Fruit fly (Drosophila melanogaster) whole organism, embryonic: ENCODE measurements around the gene CG13842.

Experiments
- Awh ChIP-seq: fragments of 200-800 bp; sonication (Bioruptor generic); IDR thresholded peaks from 2 replicates; pipeline ENCODE4, ENCODE4 v1.3.6; 2022; ENCODE audit warnings: missing biosample characterization, missing genetic modification characterization
- CG10147 ChIP-seq: fragments of 200-800 bp; sonication (Bioruptor generic); optimal IDR thresholded peaks from 2 replicates; lab custom pipeline; 2019; ENCODE audit warnings: missing biosample characterization, mild to moderate bottlenecking, missing genetic modification characterization, moderate library complexity
- CG10979 ChIP-seq: fragments of 200-800 bp; sonication (Bioruptor generic); optimal IDR thresholded peaks from 2 replicates; lab custom pipeline; 2018; ENCODE audit warnings: missing biosample characterization, mild to moderate bottlenecking, missing genetic modification characterization, moderate library complexity
- CG11093 ChIP-seq: fragments of 200-800 bp; sonication (Bioruptor generic); IDR thresholded peaks from 3 replicates; pipeline ENCODE4 v1.3.6; 2022; ENCODE audit warnings: missing biosample characterization, missing genetic modification characterization
- CG12219 ChIP-seq: fragments of 200-800 bp; sonication (Bioruptor generic); optimal IDR thresholded peaks from 3 replicates; lab custom pipeline; 2018; ENCODE audit warnings: missing biosample characterization, mild to moderate bottlenecking, missing genetic modification characterization
- CG12236 ChIP-seq: fragments of 200-800 bp; sonication (Bioruptor generic); optimal IDR thresholded peaks from 2 replicates; lab custom pipeline; 2016; ENCODE audit warnings: missing biosample characterization, missing genetic modification characterization
- CG12769 ChIP-seq: fragments of 200-800 bp; sonication (Bioruptor generic); optimal IDR thresholded peaks from 2 replicates; lab custom pipeline; 2019; ENCODE audit warnings: missing biosample characterization, mild to moderate bottlenecking, missing genetic modification characterization, moderate library complexity
- CG15696 ChIP-seq: fragments of 200-800 bp; sonication (Bioruptor generic); optimal IDR thresholded peaks from 2 replicates; lab custom pipeline; 2019; ENCODE audit warnings: missing biosample characterization, mild to moderate bottlenecking, missing genetic modification characterization, moderate library complexity
- CG1647 ChIP-seq: fragments of 200-800 bp; sonication (Bioruptor generic); optimal IDR thresholded peaks from 3 replicates; lab custom pipeline; 2016; ENCODE audit warnings: missing biosample characterization, missing genetic modification characterization
- CG17802 ChIP-seq: fragments of 200-800 bp; sonication (Bioruptor generic); optimal IDR thresholded peaks from 2 replicates; lab custom pipeline; 2018; ENCODE audit warnings: missing biosample characterization, mild to moderate bottlenecking, missing genetic modification characterization, moderate library complexity
- CG18011 ChIP-seq: fragments of 200-800 bp; sonication (Bioruptor generic); optimal IDR thresholded peaks from 2 replicates; lab custom pipeline; 2017; ENCODE audit warnings: missing biosample characterization, missing genetic modification characterization, mild to moderate bottlenecking, moderate library complexity, missing genotype
- CG18262 ChIP-seq: fragments of 200-800 bp; optimal IDR thresholded peaks from 3 replicates; lab custom pipeline; 2019; ENCODE audit warnings: missing biosample characterization, mild to moderate bottlenecking, missing genetic modification characterization, moderate library complexity
- CG3726 ChIP-seq: fragments of 200-800 bp; sonication (Bioruptor generic); IDR thresholded peaks from 3 replicates; pipeline ENCODE4, ENCODE4 v1.3.6; 2022; ENCODE audit warnings: missing biosample characterization, missing genetic modification characterization
- CG5245 ChIP-seq: fragments of 200-800 bp; sonication (Bioruptor generic); optimal IDR thresholded peaks from 3 replicates; lab custom pipeline; 2016; ENCODE audit warnings: missing biosample characterization, missing genetic modification characterization
- CG6654 ChIP-seq: fragments of 200-800 bp; sonication (Bioruptor generic); optimal IDR thresholded peaks from 2 replicates; lab custom pipeline; 2017; ENCODE audit warnings: missing biosample characterization, mild to moderate bottlenecking, missing genetic modification characterization
- CG7271 ChIP-seq: fragments of 200-800 bp; sonication (Bioruptor generic); optimal IDR thresholded peaks from 2 replicates; lab custom pipeline; 2018; ENCODE audit warnings: missing biosample characterization, mild to moderate bottlenecking, missing genetic modification characterization, moderate library complexity
- CG7839 ChIP-seq: fragments of 200-800 bp; sonication (Bioruptor generic); optimal IDR thresholded peaks from 3 replicates; lab custom pipeline; 2018; ENCODE audit warnings: missing biosample characterization, mild to moderate bottlenecking, missing genetic modification characterization, moderate library complexity
- CG7963 ChIP-seq: fragments of 200-800 bp; sonication (Bioruptor generic); IDR thresholded peaks from 3 replicates; pipeline ENCODE4 v1.3.6; 2022; ENCODE audit warnings: missing biosample characterization, missing genetic modification characterization; ENCODE audit not compliant: partially characterized antibody
- CoRest ChIP-seq: fragments of 200-800 bp; sonication (Bioruptor generic); optimal IDR thresholded peaks from 3 replicates; lab custom pipeline; 2018; ENCODE audit warnings: missing biosample characterization, mild to moderate bottlenecking, missing genetic modification characterization, moderate library complexity
- D19B ChIP-seq: fragments of 200-800 bp; sonication (Bioruptor generic); optimal IDR thresholded peaks from 2 replicates; lab custom pipeline; 2017; ENCODE audit warnings: missing biosample characterization, mild to moderate bottlenecking, missing genetic modification characterization
- Doc3 ChIP-seq: fragments of 200-800 bp; sonication (Bioruptor generic); IDR thresholded peaks from 3 replicates; pipeline ENCODE4 v1.3.6; 2022; ENCODE audit warnings: missing biosample characterization, missing genetic modification characterization; ENCODE audit not compliant: partially characterized antibody
- Dref ChIP-seq: fragments of 200-800 bp; sonication (Bioruptor generic); IDR thresholded peaks from 2 replicates; pipeline ENCODE4 v1.3.6; 2022; ENCODE audit warnings: missing biosample characterization, missing genetic modification characterization
- Eip74EF ChIP-seq, 2 experiments: fragments of 200-800 bp in 1 of 2; fragments of >200 bp in 1 of 2; sonication (Bioruptor generic) in 1 of 2; optimal IDR thresholded peaks; 2 replicates each; lab custom pipeline; 2017 to 2019; ENCODE audit warnings: missing biosample characterization in 2 of 2, missing genetic modification characterization in 2 of 2, mild to moderate bottlenecking in 1 of 2, moderate library complexity in 1 of 2
- Fer1 ChIP-seq: fragments of 200-800 bp; sonication (Bioruptor generic); optimal IDR thresholded peaks from 2 replicates; lab custom pipeline; 2017; ENCODE audit warnings: missing biosample characterization, mild to moderate bottlenecking, missing genetic modification characterization
- HHEX ChIP-seq: fragments of 200-800 bp; sonication (Bioruptor generic); optimal IDR thresholded peaks from 3 replicates; lab custom pipeline; 2017; ENCODE audit warnings: missing biosample characterization, mild to moderate bottlenecking, missing genetic modification characterization, missing genetic modification reagents
- Hr39 ChIP-seq: fragments of >200 bp; optimal IDR thresholded peaks from 2 replicates; lab custom pipeline; 2017
- Max ChIP-seq: fragments of 200-800 bp; sonication (Bioruptor generic); optimal IDR thresholded peaks from 2 replicates; lab custom pipeline; 2016; ENCODE audit warnings: missing biosample characterization, mild to moderate bottlenecking, missing genetic modification characterization
- Side ChIP-seq: fragments of 200-800 bp; sonication (Bioruptor generic); optimal IDR thresholded peaks from 2 replicates; lab custom pipeline; 2016; ENCODE audit warnings: missing biosample characterization, missing genetic modification characterization
- Stat92E ChIP-seq, 3 experiments: fragments of >200 bp in 2 of 3; fragments of 200-800 bp in 1 of 3; sonication (Bioruptor generic) in 1 of 3; optimal IDR thresholded peaks; 2 replicates each; lab custom pipeline; 2017 to 2019; ENCODE audit warnings: missing biosample characterization in 3 of 3, missing genetic modification characterization in 3 of 3, mild to moderate bottlenecking in 1 of 3, moderate library complexity in 1 of 3
- Xrp1 ChIP-seq: fragments of 200-800 bp; sonication (Bioruptor generic); IDR thresholded peaks from 2 replicates; pipeline ENCODE4 v1.3.6; 2022; ENCODE audit warnings: missing biosample characterization, missing genetic modification characterization
- YL-1 ChIP-seq: fragments of 200-800 bp; sonication (Bioruptor generic); optimal IDR thresholded peaks from 3 replicates; lab custom pipeline; 2017; ENCODE audit warnings: missing biosample characterization, mild to moderate bottlenecking, missing genetic modification characterization
- ab ChIP-seq: fragments of 200-800 bp; sonication (Bioruptor generic); optimal IDR thresholded peaks from 2 replicates; lab custom pipeline; 2016; ENCODE audit warnings: missing biosample characterization, missing genetic modification characterization
- abd-A ChIP-seq: fragments of 200-800 bp; sonication (Bioruptor generic); optimal IDR thresholded peaks from 3 replicates; lab custom pipeline; 2019; ENCODE audit warnings: missing biosample characterization, mild to moderate bottlenecking, missing genetic modification characterization, moderate library complexity
- al ChIP-seq: fragments of 200-800 bp; sonication (Bioruptor generic); IDR thresholded peaks from 2 replicates; pipeline ENCODE4 v1.3.6; 2022; ENCODE audit warnings: missing biosample characterization, missing genetic modification characterization
- ara ChIP-seq: fragments of 200-800 bp; sonication (Bioruptor generic); IDR thresholded peaks from 2 replicates; pipeline ENCODE4 v1.3.6; 2022; ENCODE audit warnings: missing biosample characterization, missing genetic modification characterization
- ase ChIP-seq: fragments of 200-800 bp; sonication (Bioruptor generic); IDR thresholded peaks from 3 replicates; pipeline ENCODE4 v1.3.6; 2022; ENCODE audit warnings: missing biosample characterization, missing genetic modification characterization
- az2 ChIP-seq: fragments of 200-800 bp; sonication (Bioruptor generic); optimal IDR thresholded peaks from 3 replicates; lab custom pipeline; 2016; ENCODE audit warnings: missing biosample characterization, missing genetic modification characterization
- cad ChIP-seq: fragments of >200 bp; optimal IDR thresholded peaks from 2 replicates; lab custom pipeline; 2017; ENCODE audit warnings: missing biosample characterization, missing genetic modification characterization
- chn ChIP-seq: fragments of 200-800 bp; sonication (Bioruptor generic); optimal IDR thresholded peaks from 2 replicates; lab custom pipeline; 2016; ENCODE audit warnings: missing biosample characterization, missing genetic modification characterization
- cwo ChIP-seq: fragments of 200-800 bp; sonication (Bioruptor generic); optimal IDR thresholded peaks from 3 replicates; lab custom pipeline; 2017; ENCODE audit warnings: missing biosample characterization, missing genetic modification characterization, mild to moderate bottlenecking, moderate library complexity, missing genetic modification reagents
- hth ChIP-seq: fragments of >200 bp; optimal IDR thresholded peaks from 2 replicates; lab custom pipeline; 2017; ENCODE audit warnings: inconsistent platforms
- klu ChIP-seq: fragments of 200-800 bp; sonication (Bioruptor generic); IDR thresholded peaks from 2 replicates; pipeline ENCODE4 v1.3.6; 2022; ENCODE audit warnings: missing biosample characterization, missing genetic modification characterization
- pan ChIP-seq, 4 experiments: fragments of >200 bp in 3 of 4; fragments of 200-800 bp in 1 of 4; sonication (Bioruptor generic) in 1 of 4; optimal IDR thresholded peaks in 3 of 4; IDR thresholded peaks in 1 of 4; 2 replicates each; pipeline versions ENCODE4 v1.3.6 to Lab custom; 2017 to 2022; ENCODE audit warnings: missing biosample characterization in 2 of 4, missing genetic modification characterization in 2 of 4, mixed read lengths in 1 of 4
- pfk ChIP-seq: fragments of 200-800 bp; sonication (Bioruptor generic); optimal IDR thresholded peaks from 2 replicates; lab custom pipeline; 2018; ENCODE audit warnings: missing biosample characterization, mild to moderate bottlenecking, missing genetic modification characterization, moderate library complexity
- pho ChIP-seq: fragments of 200-800 bp; sonication (Bioruptor generic); optimal IDR thresholded peaks from 2 replicates; lab custom pipeline; 2016; ENCODE audit warnings: missing biosample characterization, missing genetic modification characterization
- rib ChIP-seq: fragments of 200-800 bp; sonication (Bioruptor generic); IDR thresholded peaks from 2 replicates; pipeline ENCODE4 v1.3.6; 2022; ENCODE audit warnings: missing biosample characterization, missing genetic modification characterization
- unc-4 ChIP-seq: fragments of 200-800 bp; sonication (Bioruptor generic); IDR thresholded peaks from 2 replicates; pipeline ENCODE4 v1.3.6; 2022; ENCODE audit warnings: missing biosample characterization, missing genetic modification characterization; ENCODE audit not compliant: partially characterized antibody
- wdn ChIP-seq: fragments of 200-800 bp; sonication (Bioruptor generic); IDR thresholded peaks from 2 replicates; pipeline ENCODE4 v1.3.6; 2022; ENCODE audit warnings: missing biosample characterization, missing genetic modification characterization

CG13842 gene

DNA sequence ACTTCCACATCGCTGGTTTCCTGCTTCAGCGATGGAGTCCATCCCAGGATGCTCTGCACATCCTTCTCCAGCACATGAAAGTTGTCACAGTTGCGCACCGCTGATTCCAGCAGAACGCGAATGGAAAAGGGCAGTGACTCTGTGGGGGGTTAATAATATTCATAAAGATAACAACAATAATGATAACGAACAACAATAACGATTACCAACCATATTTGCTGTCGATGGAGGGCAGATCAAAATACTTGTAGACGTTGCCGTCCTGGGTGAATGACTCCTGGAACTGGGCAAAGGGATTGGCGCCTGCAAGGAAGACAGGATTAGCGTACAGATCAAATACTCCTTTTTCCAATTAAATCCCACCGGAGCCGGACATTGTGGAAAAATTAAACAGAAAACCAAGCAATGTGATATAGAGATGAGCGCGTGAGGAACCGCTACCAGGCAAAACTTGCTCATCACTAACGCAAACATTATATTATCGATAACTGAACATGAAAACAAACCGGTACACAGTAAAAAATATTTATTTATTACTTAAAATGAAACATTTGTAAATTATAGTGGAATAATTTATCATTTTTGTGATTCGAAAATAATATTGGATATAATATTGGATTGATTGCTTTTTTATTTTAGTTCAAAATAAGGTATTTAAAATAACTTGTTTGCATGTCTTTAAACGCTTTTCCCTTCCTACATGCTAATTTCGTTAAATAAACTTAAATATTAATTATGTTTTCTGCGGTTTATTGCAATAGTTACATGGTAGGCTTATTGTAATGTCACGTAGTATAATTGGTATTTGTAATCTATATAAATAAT is 17.3 kb upstream of the CG13842 start, which contains the start of gene Irp-1A (continued):
- TF ChIP-seq CG15696 (tag; lab: Kevin White, UChicago) = peak; percentile 60
- no peak for TF ChIP-seq cad (GFP tag; lab: Kevin White, UChicago)
- TF ChIP-seq hth (lab: Kevin White, UChicago) = no peak
- no peak for TF ChIP-seq CG12769 (tag; lab: Kevin White, UChicago)
- peak; percentile 83 for TF ChIP-seq CoRest (tag; lab: Kevin White, UChicago)
- TF ChIP-seq al (GFP tag; lab: Robert Waterston, UW) = peak; percentile 43; the same call in 1 of the 2 replicates
- TF ChIP-seq CG6654 (GFP tag; lab: Kevin White, UChicago) = no peak
- no peak for TF ChIP-seq Stat92E (GFP tag; optimal IDR thresholded peaks at IDR 0.05; lab: Kevin White, UChicago)
- no peak for TF ChIP-seq CG17802 (tag; lab: Kevin White, UChicago)
- TF ChIP-seq Max = peak; percentile 56
- no peak for TF ChIP-seq CG12236 (GFP tag; lab: Kevin White, UChicago)
- TF ChIP-seq CG5245 (GFP tag; lab: Kevin White, UChicago) = no peak
- TF ChIP-seq Xrp1 (GFP tag; lab: Robert Waterston, UW) = peak; percentile 76
- TF ChIP-seq CG7963 (GFP tag; lab: Robert Waterston, UW) = peak; percentile 65
- peak; percentile 80 for TF ChIP-seq CG10979 (tag; lab: Kevin White, UChicago)
- TF ChIP-seq Fer1 (GFP tag; lab: Kevin White, UChicago) = peak; percentile 76
- TF ChIP-seq Side = no peak
- TF ChIP-seq HHEX (GFP tag; lab: Kevin White, UChicago) = peak; percentile 60
- TF ChIP-seq abd-A (tag; lab: Kevin White, UChicago) = no peak
- TF ChIP-seq Eip74EF (GFP tag; optimal IDR thresholded peaks at IDR 0.05; lab: Kevin White, UChicago) = peak in 1 of 2 experiments; percentile 73
- TF ChIP-seq CG3726 (GFP tag; lab: Robert Waterston, UW) = no peak
- no peak for TF ChIP-seq pfk (GFP tag; lab: Kevin White, UChicago)
- peak; percentile 77 for TF ChIP-seq Doc3 (GFP tag; lab: Robert Waterston, UW)
- peak; percentile 45 for TF ChIP-seq CG12219 (GFP tag; lab: Kevin White, UChicago)
- peak; percentile 83 for TF ChIP-seq CG10147
- no peak for TF ChIP-seq Hr39
- peak; percentile 59; the same call in 2 of the 3 replicates for TF ChIP-seq ase
- no peak for TF ChIP-seq pan (optimal IDR thresholded peaks at IDR 0.05; lab: Kevin White, UChicago)
- peak in 1 of 2 experiments; percentile 84 for TF ChIP-seq pan (GFP tag; optimal IDR thresholded peaks at IDR 0.05 in 1 of 2, IDR thresholded peaks at IDR 0.05 in 1 of 2)
- peak; percentile 14 for TF ChIP-seq chn (GFP tag; lab: Kevin White, UChicago)
- peak; percentile 37; the same call in 1 of the 2 replicates for TF ChIP-seq klu (GFP tag; lab: Robert Waterston, UW)
- TF ChIP-seq wdn (GFP tag; lab: Robert Waterston, UW) = peak; percentile 74
- no peak for TF ChIP-seq ab (GFP tag; lab: Kevin White, UChicago)
- peak; percentile 52 for TF ChIP-seq pho (GFP tag; lab: Kevin White, UChicago)
- peak; percentile 16 for TF ChIP-seq CG18011 (GFP tag; lab: Kevin White, UChicago)
- peak; percentile 83 for TF ChIP-seq YL-1 (GFP tag; lab: Kevin White, UChicago)
- TF ChIP-seq CG7839 = peak; percentile 86
- TF ChIP-seq az2 (GFP tag; lab: Kevin White, UChicago) = peak; percentile 60
- peak; percentile 23 for TF ChIP-seq D19B (GFP tag; lab: Kevin White, UChicago)
- peak; percentile 60 for TF ChIP-seq cwo (GFP tag; lab: Kevin White, UChicago)
- TF ChIP-seq CG18262 (tag; lab: Kevin White, UChicago) = peak; percentile 85
- 0 out of 2 replicates have a peak, but pooled peaks have one; percentile 17 for TF ChIP-seq rib (GFP tag; lab: Robert Waterston, UW)
- peak; percentile 80 for TF ChIP-seq CG7271 (tag; lab: Kevin White, UChicago)
- peak; percentile 81 for TF ChIP-seq Dref (GFP tag; lab: Robert Waterston, UW)
- TF ChIP-seq Awh (GFP tag; lab: Robert Waterston, UW) = peak; percentile 71
- TF ChIP-seq CG11093 (GFP tag; lab: Robert Waterston, UW) = no peak
- peak; percentile 84 for TF ChIP-seq unc-4 (GFP tag; lab: Robert Waterston, UW)
- TF ChIP-seq CG1647 (GFP tag; lab: Kevin White, UChicago) = peak; percentile 10
- TF ChIP-seq ara (GFP tag; lab: Robert Waterston, UW) = no peak; the same call in 1 of the 2 replicates
